Worm (Caenorhabditis elegans): Measurements from ENCODE around the gene T23E1.3.

The T23E1.3 gene

ce11 chrIV:3145587-3145986 lies at the start of gene T23E1.3:
TSS of gene T23E1.3 (plus strand) at chrIV:3145887.
- TF ChIP-seq unc-62 (GFP tag; optimal IDR thresholded peaks at IDR 0.05 in 1 of 2) = peak in 1 of 2 experiments; percentile 47
- TF ChIP-seq unc-62 (tag; optimal IDR thresholded peaks at IDR 0.05) = no peak
- no peak for TF ChIP-seq F37D6.2 (tag; optimal IDR thresholded peaks at IDR 0.05)
- TF ChIP-seq ctbp-1 (GFP tag; IDR thresholded peaks at IDR 0.05) = no peak

ce11 chrIV:3095995-3096544 lies 49.6 kb upstream of the T23E1.3 start:
- no peak for TF ChIP-seq egl-43 (GFP tag; IDR thresholded peaks at IDR 0.05)
- TF ChIP-seq Y48G9A.11 (GFP tag; IDR thresholded peaks at IDR 0.05) = no peak
- peak; percentile 50 for TF ChIP-seq ces-1 (GFP tag; optimal IDR thresholded peaks at IDR 0.05)
- TF ChIP-seq F37D6.2 (tag; optimal IDR thresholded peaks at IDR 0.05) = no peak
- no peak for TF ChIP-seq ctbp-1 (GFP tag; IDR thresholded peaks at IDR 0.05)
- TF ChIP-seq madf-9 (GFP tag; conservative IDR thresholded peaks at IDR 0.05) = no peak

ce11 chrIV:3097019-3097418 lies 48.7 kb upstream of the T23E1.3 start:
- TF ChIP-seq mdt-29 (GFP tag; IDR thresholded peaks at IDR 0.05) (no peak), aha-1 (tag) (no peak), nhr-237 (tag; optimal IDR thresholded peaks at IDR 0.05) (no peak), nhr-76 (tag; optimal IDR thresholded peaks at IDR 0.05) (no peak), tag-97 (GFP tag; IDR thresholded peaks at IDR 0.05) (no peak), aly-2 (tag; optimal IDR thresholded peaks at IDR 0.05) (no peak), pqm-1 (tag; optimal IDR thresholded peaks at IDR 0.05) (no peak), spr-1 (tag; optimal IDR thresholded peaks at IDR 0.05) (no peak), jun-1 (tag; optimal IDR thresholded peaks at IDR 0.05) (no peak)

DNA sequence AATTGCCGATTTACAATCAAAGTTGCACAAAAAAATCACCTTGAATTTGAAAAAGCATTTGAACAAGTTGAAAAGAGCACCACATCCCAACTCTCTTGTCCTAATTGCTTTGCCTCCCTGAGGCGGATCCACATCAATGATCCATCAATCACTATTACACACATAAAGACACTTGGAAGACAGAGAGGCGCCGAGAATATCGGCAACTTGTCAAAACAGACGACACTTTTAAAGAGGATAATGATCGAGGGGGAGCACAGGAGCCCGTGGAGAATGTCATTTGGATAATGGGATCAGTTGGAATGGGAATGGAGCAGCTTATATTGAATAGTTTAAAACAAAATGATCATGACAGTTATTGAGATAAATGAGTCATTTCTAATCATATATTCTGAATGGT lies 44.5 kb upstream of the T23E1.3 start:
- TF ChIP-seq hmg-1.1 (GFP tag; IDR thresholded peaks at IDR 0.05) = no peak
- no peak for TF ChIP-seq Y75B8A.6 (GFP tag; IDR thresholded peaks at IDR 0.05)
- TF ChIP-seq saeg-2 (GFP tag; IDR thresholded peaks at IDR 0.05) = no peak
- TF ChIP-seq snpc-4 (tag; optimal IDR thresholded peaks at IDR 0.05) = no peak
- no peak for TF ChIP-seq gei-8 (GFP tag; optimal IDR thresholded peaks at IDR 0.05)

ce11 chrIV:3121060-3121459 lies 24.6 kb upstream of the T23E1.3 start:
- TF ChIP-seq daf-19 (GFP tag; conservative IDR thresholded peaks at IDR 0.05) (no peak), unc-62 (GFP tag; optimal IDR thresholded peaks at IDR 0.05 in 1 of 2) (peak in 1 of 2 experiments; percentile 90), unc-62 (tag; optimal IDR thresholded peaks at IDR 0.05) (no peak)

- no peak for TF ChIP-seq mdl-1 (tag; optimal IDR thresholded peaks at IDR 0.05)
- no peak for TF ChIP-seq lin-1 (GFP tag; IDR thresholded peaks at IDR 0.05)
- TF ChIP-seq lin-15B (tag; optimal IDR thresholded peaks at IDR 0.05) = no peak
- TF ChIP-seq F49E8.2 (tag; optimal IDR thresholded peaks at IDR 0.05; ENCODE audit: borderline replicate concordance) = no peak
Measured at ce11 chrIV:3127994-3128393, 17.7 kb upstream of the T23E1.3 start.

- TF ChIP-seq aha-1 (tag) (peak; percentile 80), ama-1 (optimal IDR thresholded peaks at IDR 0.05) (peak; percentile 26), set-16 (GFP tag; IDR thresholded peaks at IDR 0.05) (peak; percentile 48), hlh-30 (tag; optimal IDR thresholded peaks at IDR 0.05; ENCODE audit: insufficient read depth) (peak; percentile 0), rbr-2 (tag; optimal IDR thresholded peaks at IDR 0.05) (peak; percentile 22), lsy-2 (tag; optimal IDR thresholded peaks at IDR 0.05) (peak in 1 of 2 experiments; percentile 47), unc-130 (GFP tag; optimal IDR thresholded peaks at IDR 0.05) (peak; percentile 34), lim-7 (GFP tag; IDR thresholded peaks at IDR 0.05) (0 out of 2 replicates have a peak, but pooled peaks have one; percentile 20), lin-38 (GFP tag; IDR thresholded peaks at IDR 0.05) (peak; percentile 51), nhr-6 (tag; optimal IDR thresholded peaks at IDR 0.05) (no peak), daf-16 (GFP tag; optimal IDR thresholded peaks at IDR 0.05) (no peak), daf-16 (tag; optimal IDR thresholded peaks at IDR 0.05) (no peak), nhr-76 (tag; optimal IDR thresholded peaks at IDR 0.05) (no peak)
Measured at ce11 chrIV:3131871-3132586, 13.7 kb upstream of the T23E1.3 start.
